Fruit fly (Drosophila melanogaster): ENCODE data around the gene CG18547.

Gene CG18547

DNA sequence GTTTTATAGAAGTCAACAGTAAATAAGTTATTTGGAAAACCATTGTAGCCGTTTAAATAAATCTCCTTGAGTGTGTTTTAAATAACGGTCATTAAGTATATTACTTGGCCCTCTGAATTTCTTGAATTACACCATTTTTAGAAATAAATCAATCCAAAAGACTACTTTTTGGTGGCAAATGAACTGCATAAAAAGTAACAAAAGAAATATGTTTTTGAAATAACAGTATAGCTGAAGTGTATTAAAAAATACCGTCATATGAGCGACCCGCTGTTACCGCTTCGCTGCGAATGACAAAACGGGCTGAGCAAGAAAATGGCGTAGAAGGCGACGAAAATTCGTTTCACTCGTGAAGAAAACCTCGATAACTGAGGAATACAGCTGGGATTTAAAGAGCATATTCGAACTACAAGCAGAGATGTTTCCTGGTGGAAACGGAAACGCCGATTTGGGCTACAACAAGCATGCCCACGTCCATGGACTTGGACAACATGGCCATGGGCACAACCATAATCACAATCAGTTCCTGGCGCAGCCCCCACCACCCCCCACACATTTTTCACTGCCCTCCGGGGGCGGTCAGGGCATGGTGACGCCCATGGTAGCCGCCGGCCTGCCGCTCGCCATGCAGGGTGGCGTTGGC lies 30.7 kb downstream of the CG18547 start, which contains the start of gene CG31211 (continued):
- no peak for TF ChIP-seq CG11696 (GFP tag; IDR thresholded peaks at IDR 0.05)
- TF ChIP-seq Ravus (GFP tag; IDR thresholded peaks at IDR 0.05): no peak
- TF ChIP-seq Rx (GFP tag; IDR thresholded peaks at IDR 0.05): no peak
- TF ChIP-seq da (GFP tag; optimal IDR thresholded peaks at IDR 0.05): no peak
- TF ChIP-seq CG18764 (GFP tag; optimal IDR thresholded peaks at IDR 0.05): no peak
- no peak for TF ChIP-seq Meics (GFP tag; optimal IDR thresholded peaks at IDR 0.05)
- TF ChIP-seq CG6765 (GFP tag; optimal IDR thresholded peaks at IDR 0.05): no peak
- no peak for TF ChIP-seq esg (GFP tag; conservative IDR thresholded peaks at IDR 0.05)
- no peak for TF ChIP-seq scrt (GFP tag; optimal IDR thresholded peaks at IDR 0.05)
- no peak for TF ChIP-seq mirr (GFP tag; optimal IDR thresholded peaks at IDR 0.05)
- no peak for TF ChIP-seq insv (GFP tag; optimal IDR thresholded peaks at IDR 0.05)
- no peak for TF ChIP-seq onecut (GFP tag; IDR thresholded peaks at IDR 0.05)
- TF ChIP-seq CG4820 (GFP tag; optimal IDR thresholded peaks at IDR 0.05): no peak
- TF ChIP-seq CG6813 (GFP tag; optimal IDR thresholded peaks at IDR 0.05): no peak
- no peak for TF ChIP-seq CG7556 (GFP tag; optimal IDR thresholded peaks at IDR 0.05)
- no peak for TF ChIP-seq croc (GFP tag; conservative IDR thresholded peaks at IDR 0.05)
- no peak for TF ChIP-seq E2f1 (GFP tag; IDR thresholded peaks at IDR 0.05)
- no peak for TF ChIP-seq Xbp1 (GFP tag; optimal IDR thresholded peaks at IDR 0.05)
- TF ChIP-seq slp2 (GFP tag; optimal IDR thresholded peaks at IDR 0.05): no peak
- no peak for TF ChIP-seq cato (GFP tag; optimal IDR thresholded peaks at IDR 0.05; ENCODE audit: borderline replicate concordance)
- peak; percentile 81 for TF ChIP-seq YL-1 (GFP tag; optimal IDR thresholded peaks at IDR 0.05)
- no peak for TF ChIP-seq sqz (GFP tag; optimal IDR thresholded peaks at IDR 0.05)
- TF ChIP-seq cas (GFP tag; IDR thresholded peaks at IDR 0.05): no peak
- TF ChIP-seq grau (tag; optimal IDR thresholded peaks at IDR 0.05): peak; percentile 4
- no peak for TF ChIP-seq sob (GFP tag; IDR thresholded peaks at IDR 0.05)
- TF ChIP-seq vfl (GFP tag; optimal IDR thresholded peaks at IDR 0.05): no peak
- peak; percentile 77 for TF ChIP-seq CG2116 (GFP tag; optimal IDR thresholded peaks at IDR 0.05)
- TF ChIP-seq B-H1 (GFP tag; IDR thresholded peaks at IDR 0.05): no peak
- TF ChIP-seq gfzf (GFP tag; optimal IDR thresholded peaks at IDR 0.05): no peak
- TF ChIP-seq pfk (GFP tag; optimal IDR thresholded peaks at IDR 0.05): no peak
- TF ChIP-seq ro (GFP tag; IDR thresholded peaks at IDR 0.05): no peak
- no peak for TF ChIP-seq tna (GFP tag; IDR thresholded peaks at IDR 0.05; ENCODE audit: partially characterized antibody)
- no peak for TF ChIP-seq Hr51 (GFP tag; optimal IDR thresholded peaks at IDR 0.05)
- TF ChIP-seq CG12391 (tag; optimal IDR thresholded peaks at IDR 0.05): peak; percentile 41
- TF ChIP-seq chn (GFP tag; optimal IDR thresholded peaks at IDR 0.05): peak; percentile 18
- TF ChIP-seq CG18011 (GFP tag; optimal IDR thresholded peaks at IDR 0.05): no peak
- TF ChIP-seq CG3847 (GFP tag; IDR thresholded peaks at IDR 0.05): no peak
- peak; percentile 50 for TF ChIP-seq CG3281 (GFP tag; optimal IDR thresholded peaks at IDR 0.05)
- no peak for TF ChIP-seq corto (GFP tag; optimal IDR thresholded peaks at IDR 0.05)
- TF ChIP-seq otp (GFP tag; IDR thresholded peaks at IDR 0.05): no peak
- no peak for TF ChIP-seq run (tag; optimal IDR thresholded peaks at IDR 0.05)
- no peak for TF ChIP-seq Atf3 (GFP tag; optimal IDR thresholded peaks at IDR 0.05)
- no peak for TF ChIP-seq CG3838 (GFP tag; optimal IDR thresholded peaks at IDR 0.05)
- TF ChIP-seq CG15514 (GFP tag; optimal IDR thresholded peaks at IDR 0.05): peak; percentile 10
- TF ChIP-seq Kr (GFP tag; optimal IDR thresholded peaks at IDR 0.05): no peak
- peak in 1 of 2 experiments; percentile 7 for TF ChIP-seq dpn (GFP tag; optimal IDR thresholded peaks at IDR 0.05)
- peak; percentile 14 for TF ChIP-seq tin (GFP tag; optimal IDR thresholded peaks at IDR 0.05)
- no peak for TF ChIP-seq Ada2b (GFP tag; IDR thresholded peaks at IDR 0.05)
- TF ChIP-seq odd (GFP tag; optimal IDR thresholded peaks at IDR 0.05): no peak
- peak; percentile 31 for TF ChIP-seq gem (tag; optimal IDR thresholded peaks at IDR 0.05)
- TF ChIP-seq CG10462 (GFP tag; optimal IDR thresholded peaks at IDR 0.05): peak; percentile 71
